Fruit fly (Drosophila melanogaster) whole organism, embryonic: ENCODE results near the gene Art9.

Experiments
- Ada2b ChIP-seq: fragments of 200-800 bp; sonication (Bioruptor generic); IDR thresholded peaks from 2 replicates; pipeline ENCODE4 v1.3.6; 2022; ENCODE audit warnings: missing biosample characterization, missing genetic modification characterization
- Adf1 ChIP-seq: fragments of 200-800 bp; sonication (Bioruptor generic); IDR thresholded peaks from 2 replicates; pipeline ENCODE4 v1.3.6; 2022; ENCODE audit warnings: missing biosample characterization, missing genetic modification characterization
- CG1024 ChIP-seq: fragments of 200-800 bp; sonication (Bioruptor generic); IDR thresholded peaks from 2 replicates; pipeline ENCODE4 v1.3.6; 2022; ENCODE audit warnings: missing biosample characterization, missing genetic modification characterization
- CG11247 ChIP-seq: fragments of 200-800 bp; sonication (Bioruptor generic); IDR thresholded peaks from 2 replicates; pipeline ENCODE4 v1.3.6; 2022; ENCODE audit warnings: missing biosample characterization, missing genetic modification characterization
- CG12071 ChIP-seq: fragments of 200-800 bp; sonication (Bioruptor generic); optimal IDR thresholded peaks from 3 replicates; lab custom pipeline; 2018; ENCODE audit warnings: missing biosample characterization, mild to moderate bottlenecking, missing genetic modification characterization
- CG13296 ChIP-seq: fragments of 200-800 bp; sonication (Bioruptor generic); optimal IDR thresholded peaks from 3 replicates; lab custom pipeline; 2018; ENCODE audit warnings: missing biosample characterization, mild to moderate bottlenecking, missing genetic modification characterization
- CG14965 ChIP-seq: fragments of 200-800 bp; sonication (Bioruptor generic); optimal IDR thresholded peaks from 2 replicates; lab custom pipeline; 2016; ENCODE audit warnings: missing biosample characterization, missing genetic modification characterization, borderline replicate concordance
- CG1603 ChIP-seq: fragments of 200-800 bp; sonication (Bioruptor generic); optimal IDR thresholded peaks from 2 replicates; lab custom pipeline; 2019; ENCODE audit warnings: missing biosample characterization, mild to moderate bottlenecking, missing genetic modification characterization, moderate library complexity
- CG17568 ChIP-seq: fragments of 200-800 bp; sonication (Bioruptor generic); optimal IDR thresholded peaks from 2 replicates; lab custom pipeline; 2018; ENCODE audit warnings: missing biosample characterization, mild to moderate bottlenecking, missing genetic modification characterization, moderate library complexity
- CG18262 ChIP-seq: fragments of 200-800 bp; optimal IDR thresholded peaks from 3 replicates; lab custom pipeline; 2019; ENCODE audit warnings: missing biosample characterization, mild to moderate bottlenecking, missing genetic modification characterization, moderate library complexity
- CG2889 ChIP-seq: fragments of 200-800 bp; sonication (Bioruptor generic); IDR thresholded peaks from 3 replicates; pipeline ENCODE4 v1.3.6; 2022; ENCODE audit warnings: missing biosample characterization, missing genetic modification characterization
- CG32767 ChIP-seq: fragments of 200-800 bp; sonication (Bioruptor generic); IDR thresholded peaks from 2 replicates; pipeline ENCODE4 v1.3.6; 2022; ENCODE audit warnings: missing biosample characterization, missing genetic modification characterization
- CG33557 ChIP-seq: fragments of 200-800 bp; sonication (Bioruptor generic); optimal IDR thresholded peaks from 2 replicates; lab custom pipeline; 2019; ENCODE audit warnings: missing biosample characterization, mild to moderate bottlenecking, missing genetic modification characterization, moderate library complexity
- CG43689 ChIP-seq: fragments of 200-800 bp; sonication (Bioruptor generic); IDR thresholded peaks from 2 replicates; pipeline ENCODE4 v1.3.6; 2022; ENCODE audit warnings: missing biosample characterization, missing genetic modification characterization
- CG4707 ChIP-seq: fragments of 200-800 bp; sonication (Bioruptor generic); optimal IDR thresholded peaks from 2 replicates; lab custom pipeline; 2018; ENCODE audit warnings: missing biosample characterization, mild to moderate bottlenecking, missing genetic modification characterization, moderate library complexity
- CG5245 ChIP-seq: fragments of 200-800 bp; sonication (Bioruptor generic); optimal IDR thresholded peaks from 3 replicates; lab custom pipeline; 2016; ENCODE audit warnings: missing biosample characterization, missing genetic modification characterization
- CG7372 ChIP-seq: fragments of 200-800 bp; sonication (Bioruptor generic); IDR thresholded peaks from 2 replicates; pipeline ENCODE4 v1.3.6; 2022; ENCODE audit warnings: missing biosample characterization, missing genetic modification characterization
- CG7745 ChIP-seq: fragments of 200-800 bp; sonication (Bioruptor generic); optimal IDR thresholded peaks from 2 replicates; lab custom pipeline; 2018; ENCODE audit warnings: missing biosample characterization, mild to moderate bottlenecking, missing genetic modification characterization, moderate library complexity
- CG7928 ChIP-seq: fragments of 200-800 bp; sonication (Bioruptor generic); optimal IDR thresholded peaks from 2 replicates; lab custom pipeline; 2017; ENCODE audit warnings: missing biosample characterization, mild to moderate bottlenecking, missing genetic modification characterization
- CG8765 ChIP-seq: fragments of 200-800 bp; sonication (Bioruptor generic); IDR thresholded peaks from 2 replicates; pipeline ENCODE4 v1.3.6; 2022; ENCODE audit warnings: missing biosample characterization, missing genetic modification characterization
- CG8944 ChIP-seq: fragments of 200-800 bp; sonication (Bioruptor generic); optimal IDR thresholded peaks from 3 replicates; lab custom pipeline; 2016; ENCODE audit warnings: missing biosample characterization, missing genetic modification characterization
- CG9727 ChIP-seq: fragments of 200-800 bp; sonication (Bioruptor generic); optimal IDR thresholded peaks from 3 replicates; lab custom pipeline; 2017; ENCODE audit warnings: missing biosample characterization, mild to moderate bottlenecking, missing genetic modification characterization
- Dfd ChIP-seq, 2 experiments: fragments of >200 bp; optimal IDR thresholded peaks; 2 replicates each; lab custom pipeline; 2017; ENCODE audit warnings: missing biosample characterization in 2 of 2, missing genetic modification characterization in 2 of 2
- H15 ChIP-seq: fragments of 200-800 bp; sonication (Bioruptor generic); IDR thresholded peaks from 3 replicates; pipeline ENCODE4 v1.3.6; 2022; ENCODE audit warnings: missing biosample characterization, missing genetic modification characterization
- Hmr ChIP-seq: fragments of 200-800 bp; sonication (Bioruptor generic); optimal IDR thresholded peaks from 3 replicates; lab custom pipeline; 2017; ENCODE audit warnings: mild to moderate bottlenecking, missing biosample characterization, missing genetic modification reagents, missing genetic modification characterization
- Lhr ChIP-seq: fragments of 200-800 bp; sonication (Bioruptor generic); optimal IDR thresholded peaks from 3 replicates; lab custom pipeline; 2017; ENCODE audit warnings: mild to moderate bottlenecking, missing biosample characterization, missing genetic modification reagents, missing genetic modification characterization
- Lpt ChIP-seq: fragments of >200 bp; optimal IDR thresholded peaks from 2 replicates; lab custom pipeline; 2018; ENCODE audit warnings: missing biosample characterization, missing genetic modification characterization
- Mrtf ChIP-seq: fragments of 200-800 bp; sonication (Bioruptor generic); IDR thresholded peaks from 3 replicates; pipeline ENCODE4 v1.3.6; 2022; ENCODE audit warnings: missing biosample characterization, missing genetic modification characterization
- Neu2 ChIP-seq: fragments of 200-800 bp; sonication (Bioruptor generic); optimal IDR thresholded peaks from 3 replicates; lab custom pipeline; 2016; ENCODE audit warnings: missing biosample characterization, missing genetic modification characterization, borderline replicate concordance
- Nf-YC ChIP-seq: fragments of 200-800 bp; optimal IDR thresholded peaks from 3 replicates; lab custom pipeline; 2019; ENCODE audit warnings: missing biosample characterization, mild to moderate bottlenecking, missing genetic modification characterization, moderate library complexity
- Tbp ChIP-seq: fragments of >200 bp; optimal IDR thresholded peaks from 2 replicates; lab custom pipeline; 2018; ENCODE audit warnings: missing biosample characterization, missing genetic modification characterization
- Usf ChIP-seq: fragments of 200-800 bp; sonication (Bioruptor generic); optimal IDR thresholded peaks from 2 replicates; lab custom pipeline; 2017; ENCODE audit warnings: missing genotype, missing biosample characterization, missing genetic modification characterization
- Vsx1 ChIP-seq: fragments of 200-800 bp; sonication (Bioruptor generic); optimal IDR thresholded peaks from 2 replicates; lab custom pipeline; 2017; ENCODE audit warnings: missing biosample characterization, mild to moderate bottlenecking, missing genetic modification characterization, missing genetic modification reagents
- btn ChIP-seq: fragments of 200-800 bp; sonication (Bioruptor generic); optimal IDR thresholded peaks from 2 replicates; lab custom pipeline; 2016; ENCODE audit warnings: missing biosample characterization, missing genetic modification characterization
- ewg ChIP-seq: fragments of 200-800 bp; sonication (Bioruptor generic); optimal IDR thresholded peaks from 3 replicates; lab custom pipeline; 2017; ENCODE audit warnings: mild to moderate bottlenecking, missing biosample characterization, missing genetic modification reagents, missing genetic modification characterization
- gem ChIP-seq: fragments of 200-800 bp; sonication (Bioruptor generic); optimal IDR thresholded peaks from 2 replicates; lab custom pipeline; 2019; ENCODE audit warnings: missing biosample characterization, mild to moderate bottlenecking, missing genetic modification characterization, moderate library complexity
- gro ChIP-seq: fragments of 200-800 bp; sonication (Bioruptor generic); optimal IDR thresholded peaks from 2 replicates; lab custom pipeline; 2016; ENCODE audit warnings: missing biosample characterization, missing genetic modification characterization
- insv ChIP-seq, 2 experiments: fragments of 200-800 bp; sonication (Bioruptor generic); optimal IDR thresholded peaks; 3 replicates each; lab custom pipeline; 2016 to 2018; ENCODE audit warnings: missing biosample characterization in 2 of 2, missing genetic modification characterization in 2 of 2
- jigr1 ChIP-seq: fragments of 200-800 bp; sonication (Bioruptor generic); IDR thresholded peaks from 3 replicates; pipeline ENCODE4 v1.3.6; 2022; ENCODE audit warnings: missing biosample characterization, missing genetic modification characterization
- nerfin-2 ChIP-seq: fragments of 200-800 bp; sonication (Bioruptor generic); IDR thresholded peaks from 2 replicates; pipeline ENCODE4 v1.3.6; 2022; ENCODE audit warnings: missing biosample characterization, missing genetic modification characterization; ENCODE audit not compliant: partially characterized antibody
- nmo ChIP-seq: fragments of 200-800 bp; sonication (Bioruptor generic); optimal IDR thresholded peaks from 2 replicates; lab custom pipeline; 2018; ENCODE audit warnings: missing biosample characterization, mild to moderate bottlenecking, missing genetic modification characterization, moderate library complexity
- p53 ChIP-seq: fragments of 200-800 bp; sonication (Bioruptor generic); optimal IDR thresholded peaks from 2 replicates; lab custom pipeline; 2016; ENCODE audit warnings: missing biosample characterization, missing genetic modification characterization
- prd ChIP-seq, 3 experiments: fragments of >200 bp in 2 of 3; fragments of 200-800 bp in 1 of 3; sonication (Bioruptor generic) in 1 of 3; optimal IDR thresholded peaks in 2 of 3; IDR thresholded peaks in 1 of 3; 2 replicates in 2 of 3; 3 replicates in 1 of 3; pipeline versions ENCODE4 v1.3.6 to Lab custom; 2017 to 2022; ENCODE audit warnings: missing biosample characterization in 1 of 3, missing genetic modification characterization in 1 of 3
- run ChIP-seq: fragments of 200-800 bp; sonication (Bioruptor generic); optimal IDR thresholded peaks from 3 replicates; lab custom pipeline; 2018; ENCODE audit warnings: missing biosample characterization, mild to moderate bottlenecking, missing genetic modification characterization
- salm ChIP-seq: fragments of 200-800 bp; sonication (Bioruptor generic); optimal IDR thresholded peaks from 2 replicates; lab custom pipeline; 2018; ENCODE audit warnings: missing biosample characterization, mild to moderate bottlenecking, missing genetic modification characterization
- sc ChIP-seq, 3 experiments: fragments of >200 bp in 2 of 3; fragments of 200-800 bp in 1 of 3; sonication (Bioruptor generic) in 1 of 3; optimal IDR thresholded peaks; 2 replicates in 2 of 3; 3 replicates in 1 of 3; lab custom pipeline; 2017; ENCODE audit warnings: mild to moderate bottlenecking in 1 of 3, missing biosample characterization in 1 of 3, missing genetic modification characterization in 1 of 3, missing genetic modification reagents in 1 of 3
- sug ChIP-seq: fragments of 200-800 bp; optimal IDR thresholded peaks from 2 replicates; lab custom pipeline; 2019; ENCODE audit warnings: missing biosample characterization, mild to moderate bottlenecking, missing genetic modification characterization, moderate library complexity
- vnd ChIP-seq: fragments of 200-800 bp; sonication (Bioruptor generic); IDR thresholded peaks from 3 replicates; pipeline ENCODE4 v1.3.6; 2022; ENCODE audit warnings: missing biosample characterization, missing genetic modification characterization; ENCODE audit not compliant: partially characterized antibody
- wdn ChIP-seq: fragments of 200-800 bp; sonication (Bioruptor generic); IDR thresholded peaks from 2 replicates; pipeline ENCODE4 v1.3.6; 2022; ENCODE audit warnings: missing biosample characterization, missing genetic modification characterization

The Art9 gene

dm6 chr3R:13921806-13922515 is 21.3 kb downstream of the Art9 start (continued):
- TF ChIP-seq CG8765 (no peak), sug (tag; lab: Kevin White, UChicago) (no peak), sc (optimal IDR thresholded peaks at IDR 0.05; lab: Kevin White, UChicago) (no peak), sc (GFP tag; optimal IDR thresholded peaks at IDR 0.05; lab: Kevin White, UChicago) (no peak), CG32767 (no peak), CG4707 (GFP tag; lab: Kevin White, UChicago) (no peak), nmo (GFP tag; lab: Kevin White, UChicago) (peak; percentile 20), Lhr (no peak), insv (GFP tag; optimal IDR thresholded peaks at IDR 0.05; lab: Kevin White, UChicago) (no peak), Vsx1 (GFP tag; lab: Kevin White, UChicago) (no peak), CG2889 (GFP tag; lab: Robert Waterston, UW) (0 out of 3 replicates have a peak, but pooled peaks have one; percentile 27), Lpt (GFP tag; lab: Kevin White, UChicago) (no peak), Dfd (GFP tag; optimal IDR thresholded peaks at IDR 0.05; lab: Kevin White, UChicago) (no peak), run (no peak), CG13296 (GFP tag; lab: Kevin White, UChicago) (no peak), gro (GFP tag; lab: Kevin White, UChicago) (no peak), CG5245 (GFP tag; lab: Kevin White, UChicago) (peak; percentile 19), Ada2b (GFP tag; lab: Robert Waterston, UW) (peak; percentile 68), jigr1 (GFP tag; lab: Robert Waterston, UW) (no peak), salm (tag; lab: Kevin White, UChicago) (no peak), wdn (GFP tag; lab: Robert Waterston, UW) (no peak), Hmr (GFP tag; lab: Kevin White, UChicago) (no peak), Neu2 (GFP tag; lab: Kevin White, UChicago) (no peak), CG11247 (GFP tag; lab: Robert Waterston, UW) (no peak), CG43689 (GFP tag; lab: Robert Waterston, UW) (no peak), Nf-YC (tag; lab: Kevin White, UChicago) (no peak), p53 (GFP tag; lab: Kevin White, UChicago) (no peak), CG7928 (GFP tag; lab: Kevin White, UChicago) (no peak), CG1024 (GFP tag; lab: Robert Waterston, UW) (no peak), H15 (peak; percentile 17; the same call in 1 of the 3 replicates), prd (optimal IDR thresholded peaks at IDR 0.05; lab: Kevin White, UChicago) (no peak), prd (GFP tag; IDR thresholded peaks at IDR 0.05; lab: Robert Waterston, UW) (peak; percentile 47; the same call in 2 of the 3 replicates), Usf (GFP tag; lab: Kevin White, UChicago) (no peak), CG12071 (GFP tag; lab: Kevin White, UChicago) (peak; percentile 1), nerfin-2 (no peak), CG17568 (GFP tag; lab: Kevin White, UChicago) (no peak), Tbp (GFP tag; lab: Kevin White, UChicago) (no peak), CG7372 (GFP tag; lab: Robert Waterston, UW) (no peak), gem (tag; lab: Kevin White, UChicago) (peak; percentile 24), CG9727 (GFP tag; lab: Kevin White, UChicago) (peak; percentile 5), CG14965 (GFP tag; lab: Kevin White, UChicago) (no peak), CG7745 (tag; lab: Kevin White, UChicago) (no peak), vnd (GFP tag; lab: Robert Waterston, UW) (0 out of 3 replicates have a peak, but pooled peaks have one; percentile 46), Adf1 (GFP tag; lab: Robert Waterston, UW) (no peak), ewg (GFP tag; lab: Kevin White, UChicago) (no peak), CG33557 (GFP tag; lab: Kevin White, UChicago) (peak; percentile 3), CG18262 (tag; lab: Kevin White, UChicago) (peak; percentile 49), CG8944 (GFP tag; lab: Kevin White, UChicago) (no peak), Mrtf (GFP tag; lab: Robert Waterston, UW) (no peak), btn (GFP tag; lab: Kevin White, UChicago) (no peak), CG1603 (tag; lab: Kevin White, UChicago) (peak; percentile 28)
